Fruit fly (Drosophila melanogaster) whole organism, embryonic: ENCODE measurements around the gene CG15143.
A peak's percentile ranks its signal among the peaks of the same experiment; 100 is the strongest.

Experiments used
- Abd-B ChIP-seq: fragments of 200-800 bp; sonication (Bioruptor generic); optimal IDR thresholded peaks from 2 replicates; lab custom pipeline; 2018; ENCODE audit warnings: missing biosample characterization, mild to moderate bottlenecking, missing genetic modification characterization, moderate library complexity
- Atf-2 ChIP-seq: fragments of 200-800 bp; sonication (Bioruptor generic); optimal IDR thresholded peaks from 2 replicates; lab custom pipeline; 2016; ENCODE audit warnings: missing biosample characterization, missing genetic modification characterization
- B-H1 ChIP-seq: fragments of 200-800 bp; sonication (Bioruptor generic); IDR thresholded peaks from 3 replicates; pipeline ENCODE4 v1.3.6; 2022; ENCODE audit warnings: missing biosample characterization, missing genetic modification characterization
- CG10147 ChIP-seq: fragments of 200-800 bp; sonication (Bioruptor generic); optimal IDR thresholded peaks from 2 replicates; lab custom pipeline; 2019; ENCODE audit warnings: missing biosample characterization, mild to moderate bottlenecking, missing genetic modification characterization, moderate library complexity
- CG10543 ChIP-seq: fragments of 200-800 bp; sonication (Bioruptor generic); optimal IDR thresholded peaks from 3 replicates; lab custom pipeline; 2017; ENCODE audit warnings: missing biosample characterization, mild to moderate bottlenecking, missing genetic modification characterization, moderate library complexity
- CG11504 ChIP-seq: fragments of 200-800 bp; sonication (Bioruptor generic); optimal IDR thresholded peaks from 3 replicates; lab custom pipeline; 2019; ENCODE audit warnings: missing biosample characterization, mild to moderate bottlenecking, missing genetic modification characterization, moderate library complexity
- CG12071 ChIP-seq: fragments of 200-800 bp; sonication (Bioruptor generic); optimal IDR thresholded peaks from 3 replicates; lab custom pipeline; 2018; ENCODE audit warnings: missing biosample characterization, mild to moderate bottlenecking, missing genetic modification characterization
- CG12942 ChIP-seq: fragments of 200-800 bp; sonication (Bioruptor generic); optimal IDR thresholded peaks from 3 replicates; lab custom pipeline; 2016; ENCODE audit warnings: missing biosample characterization, missing genetic modification characterization
- CG13123 ChIP-seq: fragments of 200-800 bp; sonication (Bioruptor generic); optimal IDR thresholded peaks from 2 replicates; lab custom pipeline; 2016; ENCODE audit warnings: missing biosample characterization, missing genetic modification characterization
- CG13624 ChIP-seq: fragments of 200-800 bp; sonication (Bioruptor generic); optimal IDR thresholded peaks from 2 replicates; lab custom pipeline; 2016; ENCODE audit warnings: missing biosample characterization, missing genetic modification characterization
- CG2712 ChIP-seq: fragments of 200-800 bp; optimal IDR thresholded peaks from 3 replicates; lab custom pipeline; 2019; ENCODE audit warnings: missing biosample characterization, mild to moderate bottlenecking, missing genetic modification characterization, moderate library complexity
- CG2889 ChIP-seq: fragments of 200-800 bp; sonication (Bioruptor generic); IDR thresholded peaks from 3 replicates; pipeline ENCODE4 v1.3.6; 2022; ENCODE audit warnings: missing biosample characterization, missing genetic modification characterization
- CG32767 ChIP-seq: fragments of 200-800 bp; sonication (Bioruptor generic); IDR thresholded peaks from 2 replicates; pipeline ENCODE4 v1.3.6; 2022; ENCODE audit warnings: missing biosample characterization, missing genetic modification characterization
- CG33557 ChIP-seq: fragments of 200-800 bp; sonication (Bioruptor generic); optimal IDR thresholded peaks from 2 replicates; lab custom pipeline; 2019; ENCODE audit warnings: missing biosample characterization, mild to moderate bottlenecking, missing genetic modification characterization, moderate library complexity
- CG3407 ChIP-seq: fragments of 200-800 bp; sonication (Bioruptor generic); optimal IDR thresholded peaks from 2 replicates; lab custom pipeline; 2018; ENCODE audit warnings: missing biosample characterization, mild to moderate bottlenecking, missing genetic modification characterization
- CG3726 ChIP-seq: fragments of 200-800 bp; sonication (Bioruptor generic); IDR thresholded peaks from 3 replicates; pipeline ENCODE4, ENCODE4 v1.3.6; 2022; ENCODE audit warnings: missing biosample characterization, missing genetic modification characterization
- CG8281 ChIP-seq: fragments of 200-800 bp; sonication (Bioruptor generic); optimal IDR thresholded peaks from 2 replicates; lab custom pipeline; 2018; ENCODE audit warnings: missing biosample characterization, mild to moderate bottlenecking, missing genetic modification characterization, moderate library complexity
- CG9817 ChIP-seq: fragments of 200-800 bp; sonication (Bioruptor generic); optimal IDR thresholded peaks from 2 replicates; lab custom pipeline; 2018; ENCODE audit warnings: missing biosample characterization, mild to moderate bottlenecking, missing genetic modification characterization, moderate library complexity
- E2f2 ChIP-seq: fragments of 200-800 bp; sonication (Bioruptor generic); IDR thresholded peaks from 2 replicates; pipeline ENCODE4 v1.3.6; 2022; ENCODE audit warnings: missing biosample characterization, missing genetic modification characterization
- Fer3 ChIP-seq: fragments of 200-800 bp; sonication (Bioruptor generic); optimal IDR thresholded peaks from 2 replicates; lab custom pipeline; 2018; ENCODE audit warnings: missing biosample characterization, mild to moderate bottlenecking, missing genetic modification characterization, moderate library complexity
- HLH4C ChIP-seq: fragments of 200-800 bp; sonication (Bioruptor generic); IDR thresholded peaks from 3 replicates; pipeline ENCODE4 v1.3.6; 2022; ENCODE audit warnings: missing biosample characterization, missing genetic modification characterization; ENCODE audit not compliant: partially characterized antibody
- Hr3 ChIP-seq: fragments of 200-800 bp; sonication (Bioruptor generic); optimal IDR thresholded peaks from 3 replicates; lab custom pipeline; 2016; ENCODE audit warnings: missing biosample characterization, missing genetic modification characterization
- Mad ChIP-seq: fragments of 200-800 bp; sonication (Bioruptor generic); optimal IDR thresholded peaks from 2 replicates; lab custom pipeline; 2016; ENCODE audit warnings: missing biosample characterization, missing genetic modification characterization
- Neu2 ChIP-seq: fragments of 200-800 bp; sonication (Bioruptor generic); optimal IDR thresholded peaks from 3 replicates; lab custom pipeline; 2016; ENCODE audit warnings: missing biosample characterization, missing genetic modification characterization, borderline replicate concordance
- Pdp1 ChIP-seq, 2 experiments: fragments of 200-800 bp; sonication (Bioruptor generic); optimal IDR thresholded peaks; 3 replicates each; lab custom pipeline; 2016; ENCODE audit warnings: missing biosample characterization in 2 of 2, missing genetic modification characterization in 2 of 2, mild to moderate bottlenecking in 1 of 2, moderate library complexity in 1 of 2
- Rfx ChIP-seq: fragments of 200-800 bp; sonication (Bioruptor generic); IDR thresholded peaks from 2 replicates; pipeline ENCODE4 v1.3.6; 2022; ENCODE audit warnings: missing biosample characterization, missing genetic modification characterization
- ac ChIP-seq: fragments of 200-800 bp; sonication (Bioruptor generic); optimal IDR thresholded peaks from 3 replicates; lab custom pipeline; 2017; ENCODE audit warnings: missing biosample characterization, mild to moderate bottlenecking, missing genetic modification characterization
- cas ChIP-seq: fragments of 200-800 bp; sonication (Bioruptor generic); IDR thresholded peaks from 2 replicates; pipeline ENCODE4 v1.3.6; 2022; ENCODE audit warnings: missing biosample characterization, missing genetic modification characterization
- caup ChIP-seq: fragments of 200-800 bp; sonication (Bioruptor generic); optimal IDR thresholded peaks from 3 replicates; lab custom pipeline; 2017; ENCODE audit warnings: missing biosample characterization, mild to moderate bottlenecking, missing genetic modification characterization, moderate library complexity; ENCODE audit not compliant: severe bottlenecking
- croc ChIP-seq: fragments of 200-800 bp; sonication (Bioruptor generic); conservative IDR thresholded peaks from 3 replicates; pipeline ENCODE4 v1.3.6; 2022; ENCODE audit warnings: missing biosample characterization, missing genetic modification characterization
- da ChIP-seq: fragments of 200-800 bp; sonication (Bioruptor generic); optimal IDR thresholded peaks from 2 replicates; lab custom pipeline; 2016; ENCODE audit warnings: missing biosample characterization, missing genetic modification characterization
- esg ChIP-seq: fragments of 200-800 bp; sonication (Bioruptor generic); conservative IDR thresholded peaks from 2 replicates; pipeline ENCODE4 v1.3.6; 2022; ENCODE audit warnings: missing biosample characterization, missing genetic modification characterization
- ewg ChIP-seq: fragments of 200-800 bp; sonication (Bioruptor generic); optimal IDR thresholded peaks from 3 replicates; lab custom pipeline; 2017; ENCODE audit warnings: mild to moderate bottlenecking, missing biosample characterization, missing genetic modification reagents, missing genetic modification characterization
- gcm2 ChIP-seq: fragments of 200-800 bp; sonication (Bioruptor generic); optimal IDR thresholded peaks from 2 replicates; lab custom pipeline; 2016; ENCODE audit warnings: missing biosample characterization, missing genetic modification characterization
- gem ChIP-seq: fragments of 200-800 bp; sonication (Bioruptor generic); optimal IDR thresholded peaks from 2 replicates; lab custom pipeline; 2019; ENCODE audit warnings: missing biosample characterization, mild to moderate bottlenecking, missing genetic modification characterization, moderate library complexity
- gsb-n ChIP-seq: fragments of 200-800 bp; sonication (Bioruptor generic); optimal IDR thresholded peaks from 3 replicates; lab custom pipeline; 2018; ENCODE audit warnings: missing biosample characterization, mild to moderate bottlenecking, missing genetic modification characterization
- jumu ChIP-seq: fragments of 200-800 bp; sonication (Bioruptor generic); optimal IDR thresholded peaks from 3 replicates; lab custom pipeline; 2016; ENCODE audit warnings: missing biosample characterization, missing genetic modification characterization
- lab ChIP-seq: fragments of 200-800 bp; sonication (Bioruptor generic); optimal IDR thresholded peaks from 3 replicates; lab custom pipeline; 2017; ENCODE audit warnings: missing biosample characterization, missing genetic modification characterization, mild to moderate bottlenecking, moderate library complexity, missing genetic modification reagents
- lmd ChIP-seq: fragments of 200-800 bp; sonication (Bioruptor generic); IDR thresholded peaks from 2 replicates; pipeline ENCODE4 v1.3.6; 2022; ENCODE audit warnings: missing biosample characterization, missing genetic modification characterization
- nau ChIP-seq: fragments of 200-800 bp; sonication (Bioruptor generic); optimal IDR thresholded peaks from 3 replicates; lab custom pipeline; 2017; ENCODE audit warnings: missing biosample characterization, mild to moderate bottlenecking, missing genetic modification characterization, missing genetic modification reagents
- nom ChIP-seq: fragments of 200-800 bp; sonication (Bioruptor generic); optimal IDR thresholded peaks from 2 replicates; lab custom pipeline; 2017; ENCODE audit warnings: missing biosample characterization, missing genetic modification characterization, mild to moderate bottlenecking, moderate library complexity, missing genetic modification reagents
- pan ChIP-seq, 4 experiments: fragments of >200 bp in 3 of 4; fragments of 200-800 bp in 1 of 4; sonication (Bioruptor generic) in 1 of 4; optimal IDR thresholded peaks in 3 of 4; IDR thresholded peaks in 1 of 4; 2 replicates each; pipeline versions ENCODE4 v1.3.6 to Lab custom; 2017 to 2022; ENCODE audit warnings: missing biosample characterization in 2 of 4, missing genetic modification characterization in 2 of 4, mixed read lengths in 1 of 4
- pb ChIP-seq: fragments of 200-800 bp; sonication (Bioruptor generic); optimal IDR thresholded peaks from 3 replicates; lab custom pipeline; 2016; ENCODE audit warnings: missing biosample characterization, missing genetic modification characterization
- run ChIP-seq: fragments of 200-800 bp; sonication (Bioruptor generic); optimal IDR thresholded peaks from 3 replicates; lab custom pipeline; 2018; ENCODE audit warnings: missing biosample characterization, mild to moderate bottlenecking, missing genetic modification characterization
- sc ChIP-seq, 3 experiments: fragments of >200 bp in 2 of 3; fragments of 200-800 bp in 1 of 3; sonication (Bioruptor generic) in 1 of 3; optimal IDR thresholded peaks; 2 replicates in 2 of 3; 3 replicates in 1 of 3; lab custom pipeline; 2017; ENCODE audit warnings: mild to moderate bottlenecking in 1 of 3, missing biosample characterization in 1 of 3, missing genetic modification characterization in 1 of 3, missing genetic modification reagents in 1 of 3
- tup ChIP-seq: fragments of 200-800 bp; sonication (Bioruptor generic); optimal IDR thresholded peaks from 2 replicates; lab custom pipeline; 2016; ENCODE audit warnings: missing biosample characterization, mild to moderate bottlenecking, missing genetic modification characterization, moderate library complexity
- unc-4 ChIP-seq: fragments of 200-800 bp; sonication (Bioruptor generic); IDR thresholded peaks from 2 replicates; pipeline ENCODE4 v1.3.6; 2022; ENCODE audit warnings: missing biosample characterization, missing genetic modification characterization; ENCODE audit not compliant: partially characterized antibody
- zfh2 ChIP-seq: fragments of 200-800 bp; sonication (Bioruptor generic); optimal IDR thresholded peaks from 2 replicates; lab custom pipeline; 2016; ENCODE audit warnings: missing biosample characterization, missing genetic modification characterization

CG15143 gene

dm6 chr2L:17529022-17529421 is 4.7 kb upstream of the CG15143 start, which contains the start of gene CG15144:
Gene CG15144 (minus strand): TSS chr2L:17529122.
- TF ChIP-seq pb, result no peak
- TF ChIP-seq ewg, result no peak
- TF ChIP-seq da (GFP tag; lab: Kevin White, UChicago), result no peak
- TF ChIP-seq CG3407 (GFP tag; lab: Kevin White, UChicago), result no peak
- TF ChIP-seq CG12942 (GFP tag; lab: Kevin White, UChicago), result no peak
- TF ChIP-seq CG2889 (GFP tag; lab: Robert Waterston, UW), result no peak
- no peak for TF ChIP-seq jumu (GFP tag; lab: Kevin White, UChicago)
- no peak for TF ChIP-seq zfh2 (GFP tag; lab: Kevin White, UChicago)
- TF ChIP-seq Abd-B, result no peak
- no peak for TF ChIP-seq B-H1
- TF ChIP-seq esg (GFP tag; lab: Robert Waterston, UW), result no peak
- TF ChIP-seq CG9817 (tag; lab: Kevin White, UChicago), result no peak
- TF ChIP-seq Neu2, result no peak
- TF ChIP-seq lmd (GFP tag; lab: Robert Waterston, UW), result no peak
- TF ChIP-seq nau (GFP tag; lab: Kevin White, UChicago), result no peak
- no peak for TF ChIP-seq CG10543
- no peak for TF ChIP-seq lab (GFP tag; lab: Kevin White, UChicago)
- TF ChIP-seq Rfx (GFP tag; lab: Robert Waterston, UW), result no peak
- no peak for TF ChIP-seq E2f2
- TF ChIP-seq gem (tag; lab: Kevin White, UChicago), result no peak
- TF ChIP-seq, all 482 proteins: peak for 0

DNA sequence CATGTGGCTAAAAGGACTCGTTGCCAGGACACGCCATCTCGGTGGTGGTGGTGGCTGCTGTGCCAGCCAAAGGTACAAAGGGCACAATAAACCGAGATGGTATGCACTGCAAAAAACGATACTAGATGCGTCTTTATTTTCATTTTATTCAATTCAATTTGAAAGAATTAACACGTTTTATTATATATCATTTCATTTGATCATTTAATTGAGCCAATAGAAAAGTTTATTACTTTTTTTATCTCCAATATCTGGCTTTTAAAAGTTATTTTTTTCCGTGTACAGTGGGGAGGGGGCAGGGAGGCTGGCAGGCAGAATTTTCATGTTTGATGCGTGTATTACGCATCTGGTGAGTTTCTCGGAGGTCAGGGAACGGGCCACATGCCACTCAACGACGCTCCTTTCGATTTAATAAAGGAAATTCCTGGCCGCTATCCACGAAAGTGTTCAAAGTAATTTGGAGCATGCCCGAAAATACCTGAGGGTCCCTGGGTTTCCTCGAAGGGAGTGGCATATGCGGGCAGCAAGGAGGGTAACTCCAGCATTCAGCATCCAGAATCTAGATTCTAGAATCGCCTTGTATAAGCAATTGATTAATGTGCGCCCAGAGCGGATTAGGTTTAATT is 10.1 kb downstream of the CG15143 start:
- TF ChIP-seq CG12071 (GFP tag; lab: Kevin White, UChicago) (peak; percentile 73), Pdp1 (GFP tag; optimal IDR thresholded peaks at IDR 0.05; lab: Kevin White, UChicago) (peak in 1 of 2 experiments; percentile 70), ac (GFP tag; lab: Kevin White, UChicago) (peak; percentile 75), tup (peak; percentile 67), unc-4 (GFP tag; lab: Robert Waterston, UW) (no peak), sc (optimal IDR thresholded peaks at IDR 0.05; lab: Kevin White, UChicago) (no peak), sc (GFP tag; optimal IDR thresholded peaks at IDR 0.05; lab: Kevin White, UChicago) (peak; percentile 77), CG13123 (no peak), CG32767 (GFP tag; lab: Robert Waterston, UW) (peak; percentile 85), croc (GFP tag; lab: Robert Waterston, UW) (peak; percentile 91), da (GFP tag; lab: Kevin White, UChicago) (peak; percentile 40), run (tag; lab: Kevin White, UChicago) (peak; percentile 74), CG11504 (tag; lab: Kevin White, UChicago) (peak; percentile 92), Hr3 (GFP tag; lab: Kevin White, UChicago) (peak; percentile 86), Mad (GFP tag; lab: Kevin White, UChicago) (no peak), Atf-2 (GFP tag; lab: Kevin White, UChicago) (peak; percentile 60), CG2712 (tag; lab: Kevin White, UChicago) (peak; percentile 96), HLH4C (GFP tag; lab: Robert Waterston, UW) (no peak), CG33557 (GFP tag; lab: Kevin White, UChicago) (peak; percentile 95), cas (no peak), pan (optimal IDR thresholded peaks at IDR 0.05; lab: Kevin White, UChicago) (no peak), pan (GFP tag; optimal IDR thresholded peaks at IDR 0.05 in 1 of 2, IDR thresholded peaks at IDR 0.05 in 1 of 2) (peak in 1 of 2 experiments; percentile 89), gcm2 (no peak), CG13624 (GFP tag; lab: Kevin White, UChicago) (no peak), CG3726 (peak; percentile 62; the same call in 1 of the 3 replicates), Fer3 (tag; lab: Kevin White, UChicago) (peak; percentile 87), caup (GFP tag; lab: Kevin White, UChicago) (peak; percentile 84), CG10147 (GFP tag; lab: Kevin White, UChicago) (peak; percentile 81), gsb-n (tag; lab: Kevin White, UChicago) (peak; percentile 87), nom (GFP tag; lab: Kevin White, UChicago) (no peak), CG8281 (peak; percentile 70)
